Fruit fly (Drosophila melanogaster) Kc167 (cell line): ENCODE results near the gene Pgd.

Experiments
- Myc ChIP-seq: fragments of >200 bp; optimal IDR thresholded peaks from 2 replicates; lab custom pipeline; 2017; ENCODE audit warnings: missing external identifiers
- Sin3A ChIP-seq: fragments of >200 bp; optimal IDR thresholded peaks from 2 replicates; lab custom pipeline; 2018; ENCODE audit warnings: missing external identifiers
- h ChIP-seq: fragments of >200 bp; optimal IDR thresholded peaks from 3 replicates; lab custom pipeline; 2018; ENCODE audit warnings: missing external identifiers
- insv ChIP-seq: fragments of >200 bp; optimal IDR thresholded peaks from 3 replicates; lab custom pipeline; 2018; ENCODE audit warnings: missing external identifiers
- psq ChIP-seq: fragments of >200 bp; optimal IDR thresholded peaks from 2 replicates; lab custom pipeline; 2017; ENCODE audit warnings: missing external identifiers
- ttk ChIP-seq: sonication (Bioruptor generic); optimal IDR thresholded peaks from 2 replicates; lab custom pipeline; 2017; ENCODE audit warnings: missing external identifiers

DNA sequence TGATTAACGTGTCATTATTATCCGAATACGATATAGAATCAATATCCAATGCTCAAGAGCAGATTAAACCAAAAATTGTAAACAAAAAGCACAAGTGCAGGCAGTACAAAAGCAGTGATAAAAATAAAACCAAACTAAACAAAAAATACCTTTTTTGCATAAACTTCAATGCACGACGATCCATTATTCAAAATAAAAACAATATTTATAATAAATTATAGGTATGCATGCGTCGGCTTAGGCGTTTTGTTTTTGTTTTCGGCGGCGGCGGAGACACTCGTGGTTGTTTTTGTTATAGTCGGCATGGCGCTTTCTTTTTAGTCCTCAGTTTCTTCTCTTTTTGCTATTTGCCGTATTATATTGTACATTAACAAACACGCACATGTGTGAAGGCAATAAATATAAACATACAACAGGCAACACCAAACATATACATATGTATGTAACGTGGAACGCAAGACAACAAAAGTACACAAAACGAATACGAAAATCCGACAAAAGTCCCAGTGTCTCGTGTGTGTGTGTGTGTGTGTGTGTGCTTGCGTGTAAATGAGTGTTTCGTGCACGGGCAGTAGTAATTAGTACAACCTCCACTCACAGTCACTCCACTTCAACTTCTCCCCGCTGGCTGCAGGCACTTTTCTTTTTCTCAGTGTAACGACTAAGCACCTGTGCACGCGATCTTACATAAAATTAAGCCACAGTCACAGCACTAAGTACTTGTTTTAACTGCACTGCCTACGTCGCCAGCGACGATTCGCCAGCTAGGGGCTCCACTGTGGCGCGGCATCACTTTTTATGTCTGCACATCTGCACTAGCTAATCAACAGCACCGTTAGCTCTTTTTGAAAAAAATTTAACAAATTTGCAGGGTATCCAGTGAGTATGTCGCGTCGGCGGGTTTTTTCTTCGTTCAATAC, 8.8 kb upstream of the Pgd start:
- TF ChIP-seq psq (lab: Kevin White, UChicago) (no peak), h (lab: Kevin White, UChicago) (no peak), Myc (no peak), insv (no peak), ttk (lab: Kevin White, UChicago) (no peak), Sin3A (no peak)
